Worm (Caenorhabditis elegans) whole organism, L2 larva: ENCODE data around the gene T16G1.6.
A peak's percentile ranks its signal among the peaks of the same experiment; 100 is the strongest.

Experiments
- C34F6.9 ChIP-seq: fragments of 150-350 bp; optimal IDR thresholded peaks from 2 replicates; lab custom pipeline; 2014; ENCODE audit warnings: missing biosample characterization, missing genetic modification characterization
- F13H6.1 ChIP-seq: sonication (generic microtip); optimal IDR thresholded peaks from 2 replicates; lab custom pipeline; 2016; ENCODE audit warnings: missing genetic modification characterization, missing compliant biosample characterization
- R02D3.7 ChIP-seq: fragments of 150-350 bp; optimal IDR thresholded peaks from 2 replicates; lab custom pipeline; 2014; ENCODE audit warnings: missing biosample characterization, missing genetic modification characterization
- Y55F3AM.14 ChIP-seq: fragments of 200-800 bp; sonication (Bioruptor generic); optimal IDR thresholded peaks from 2 replicates; lab custom pipeline; 2018; ENCODE audit warnings: mild to moderate bottlenecking, missing genetic modification characterization, missing compliant biosample characterization
- ZK546.5 ChIP-seq: sonication (generic microtip); optimal IDR thresholded peaks from 2 replicates; lab custom pipeline; 2017; ENCODE audit warnings: missing biosample characterization, missing genetic modification characterization
- alr-1 ChIP-seq: fragments of 150-350 bp; optimal IDR thresholded peaks from 2 replicates; lab custom pipeline; 2014; ENCODE audit warnings: missing biosample characterization, missing genetic modification characterization
- aly-2 ChIP-seq: fragments of 150-350 bp; optimal IDR thresholded peaks from 2 replicates; lab custom pipeline; 2014; ENCODE audit warnings: missing biosample characterization, missing genetic modification characterization
- ama-1 ChIP-seq: fragments of 150-350 bp; optimal IDR thresholded peaks from 2 replicates; lab custom pipeline; 2018; ENCODE audit warnings: inconsistent platforms
- blmp-1 ChIP-seq: sonication (generic microtip); optimal IDR thresholded peaks from 2 replicates; lab custom pipeline; 2017; ENCODE audit warnings: missing genetic modification characterization, mild to moderate bottlenecking, missing compliant biosample characterization, antibody characterized with exemption, moderate library complexity; ENCODE audit not compliant: insufficient read depth
- ceh-16 ChIP-seq: fragments of 150-350 bp; optimal IDR thresholded peaks from 2 replicates; lab custom pipeline; 2014; ENCODE audit warnings: missing biosample characterization, missing genetic modification characterization
- ceh-82 ChIP-seq: fragments of 150-350 bp; optimal IDR thresholded peaks from 2 replicates; lab custom pipeline; 2014; ENCODE audit warnings: missing biosample characterization, missing genetic modification characterization
- crh-2 ChIP-seq: sonication (generic microtip); optimal IDR thresholded peaks from 2 replicates; lab custom pipeline; 2017; ENCODE audit warnings: missing biosample characterization, missing genetic modification characterization
- dmd-4 ChIP-seq: sonication (generic microtip); optimal IDR thresholded peaks from 2 replicates; lab custom pipeline; 2017; ENCODE audit warnings: missing biosample characterization, missing genetic modification characterization
- egl-27 ChIP-seq: sonication (generic microtip); optimal IDR thresholded peaks from 3 replicates; lab custom pipeline; 2017; ENCODE audit warnings: missing biosample characterization, missing genetic modification reagents, missing genetic modification characterization
- fos-1 ChIP-seq: fragments of 150-350 bp; optimal IDR thresholded peaks from 2 replicates; lab custom pipeline; 2014; ENCODE audit warnings: missing biosample characterization, missing genetic modification characterization
- lin-11 ChIP-seq: fragments of 150-350 bp; sonication (generic microtip); optimal IDR thresholded peaks from 2 replicates; lab custom pipeline; 2014; ENCODE audit warnings: missing biosample characterization, missing genetic modification characterization, inconsistent platforms, mixed read lengths
- lin-13 ChIP-seq: fragments of 150-350 bp; optimal IDR thresholded peaks from 2 replicates; lab custom pipeline; 2014; ENCODE audit warnings: missing biosample characterization, missing genetic modification reagents, missing genetic modification characterization
- lin-39 ChIP-seq: fragments of 150-350 bp; optimal IDR thresholded peaks from 2 replicates; lab custom pipeline; 2014; ENCODE audit warnings: missing biosample characterization, missing genetic modification reagents, missing genetic modification characterization
- lsy-2 ChIP-seq, 2 experiments: fragments of 150-350 bp in 1 of 2; sonication (generic microtip) in 1 of 2; optimal IDR thresholded peaks; 2 replicates each; lab custom pipeline; 2014 to 2017; ENCODE audit warnings: missing biosample characterization in 2 of 2, missing genetic modification characterization in 2 of 2
- mbf-1 ChIP-seq: sonication (generic microtip); optimal IDR thresholded peaks from 2 replicates; lab custom pipeline; 2017; ENCODE audit warnings: missing biosample characterization, missing genetic modification characterization
- mdl-1 ChIP-seq, 2 experiments: fragments of 150-350 bp in 1 of 2; sonication (generic microtip) in 1 of 2; optimal IDR thresholded peaks; 2 replicates each; lab custom pipeline; 2017; ENCODE audit warnings: missing biosample characterization in 2 of 2, missing genetic modification characterization in 2 of 2
- nhr-10 ChIP-seq: sonication (generic microtip); optimal IDR thresholded peaks from 2 replicates; lab custom pipeline; 2017; ENCODE audit warnings: missing biosample characterization, missing genetic modification characterization
- nhr-11 ChIP-seq: fragments of 150-350 bp; optimal IDR thresholded peaks from 2 replicates; lab custom pipeline; 2014; ENCODE audit warnings: missing biosample characterization, missing genetic modification characterization
- nhr-12 ChIP-seq: fragments of 150-350 bp; optimal IDR thresholded peaks from 2 replicates; lab custom pipeline; 2014; ENCODE audit warnings: missing biosample characterization, missing genetic modification characterization
- nhr-129 ChIP-seq: fragments of 150-350 bp; optimal IDR thresholded peaks from 2 replicates; lab custom pipeline; 2014; ENCODE audit warnings: missing biosample characterization, missing genetic modification characterization
- nhr-23 ChIP-seq: fragments of 150-350 bp; optimal IDR thresholded peaks from 2 replicates; lab custom pipeline; 2014; ENCODE audit warnings: missing biosample characterization, missing genetic modification reagents, missing genetic modification characterization
- nhr-237 ChIP-seq: fragments of 150-350 bp; optimal IDR thresholded peaks from 2 replicates; lab custom pipeline; 2014; ENCODE audit warnings: missing biosample characterization, missing genetic modification characterization
- nhr-6 ChIP-seq: fragments of 150-350 bp; optimal IDR thresholded peaks from 2 replicates; lab custom pipeline; 2014; ENCODE audit warnings: missing biosample characterization, missing genetic modification characterization
- nhr-77 ChIP-seq: fragments of 150-350 bp; optimal IDR thresholded peaks from 2 replicates; lab custom pipeline; 2014; ENCODE audit warnings: missing biosample characterization, missing genetic modification characterization
- peb-1 ChIP-seq: fragments of 150-350 bp; optimal IDR thresholded peaks from 2 replicates; lab custom pipeline; 2014; ENCODE audit warnings: missing biosample characterization, missing genetic modification characterization
- sem-4 ChIP-seq: fragments of 150-350 bp; optimal IDR thresholded peaks from 2 replicates; lab custom pipeline; 2014; ENCODE audit warnings: missing biosample characterization, missing genetic modification reagents, missing genetic modification characterization
- sma-3 ChIP-seq: sonication (generic microtip); optimal IDR thresholded peaks from 2 replicates; lab custom pipeline; 2016; ENCODE audit warnings: missing genetic modification reagents, missing genetic modification characterization, missing compliant biosample characterization
- sma-9 ChIP-seq, 2 experiments: fragments of 150-350 bp in 1 of 2; sonication (generic microtip) in 1 of 2; optimal IDR thresholded peaks; 2 replicates each; lab custom pipeline; 2014 to 2016; ENCODE audit warnings: missing genetic modification characterization in 2 of 2, mild to moderate bottlenecking in 1 of 2, missing biosample characterization in 1 of 2, missing compliant biosample characterization in 1 of 2, missing genetic modification reagents in 1 of 2, moderate library complexity in 1 of 2
- snpc-4 ChIP-seq: fragments of 150-350 bp; optimal IDR thresholded peaks from 2 replicates; lab custom pipeline; 2014; ENCODE audit warnings: missing biosample characterization, missing genetic modification characterization
- unc-55 ChIP-seq: fragments of 150-350 bp; sonication (generic microtip); optimal IDR thresholded peaks from 3 replicates; lab custom pipeline; 2014; ENCODE audit warnings: missing biosample characterization, missing genetic modification reagents, missing genetic modification characterization
- zag-1 ChIP-seq: fragments of 150-350 bp; optimal IDR thresholded peaks from 2 replicates; lab custom pipeline; 2014; ENCODE audit warnings: missing biosample characterization, missing genetic modification characterization
- ztf-1 ChIP-seq: fragments of 200-800 bp; sonication (Bioruptor generic); conservative IDR thresholded peaks from 2 replicates; pipeline ENCODE4 v1.3.6; 2022; ENCODE audit warnings: missing genetic modification characterization, missing compliant biosample characterization
- ztf-4 ChIP-seq: fragments of 150-350 bp; optimal IDR thresholded peaks from 2 replicates; lab custom pipeline; 2014; ENCODE audit warnings: missing biosample characterization, missing genetic modification characterization

Gene T16G1.6

DNA sequence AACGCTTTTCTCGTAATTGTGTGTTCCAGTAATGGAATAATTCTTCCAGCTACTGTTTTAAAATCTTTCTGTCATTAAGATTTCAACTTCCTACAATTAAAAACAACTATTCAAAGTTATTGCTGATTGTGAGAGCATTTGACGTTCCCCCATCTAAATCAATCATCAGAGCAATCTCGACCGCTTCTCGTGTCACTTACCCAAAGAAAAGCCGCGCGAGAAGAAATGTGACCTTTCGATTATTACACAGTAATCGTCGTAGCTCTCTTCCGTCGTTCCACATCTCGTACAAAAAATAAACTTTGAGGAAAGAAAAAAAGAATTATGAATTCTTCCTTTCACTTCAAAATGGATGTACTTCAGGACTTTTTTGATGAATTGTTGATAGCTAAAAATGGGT is 29.5 kb downstream of the T16G1.6 start:
- no peak for TF ChIP-seq nhr-10
- no peak for TF ChIP-seq crh-2 (tag; lab: Kevin White, UChicago)
- TF ChIP-seq C34F6.9 (tag; lab: Kevin White, UChicago): no peak
- TF ChIP-seq ama-1 (lab: Kevin White, UChicago): no peak
- TF ChIP-seq sem-4 (tag; lab: Kevin White, UChicago): no peak
- TF ChIP-seq, all 48 proteins: peak for 0

DNA sequence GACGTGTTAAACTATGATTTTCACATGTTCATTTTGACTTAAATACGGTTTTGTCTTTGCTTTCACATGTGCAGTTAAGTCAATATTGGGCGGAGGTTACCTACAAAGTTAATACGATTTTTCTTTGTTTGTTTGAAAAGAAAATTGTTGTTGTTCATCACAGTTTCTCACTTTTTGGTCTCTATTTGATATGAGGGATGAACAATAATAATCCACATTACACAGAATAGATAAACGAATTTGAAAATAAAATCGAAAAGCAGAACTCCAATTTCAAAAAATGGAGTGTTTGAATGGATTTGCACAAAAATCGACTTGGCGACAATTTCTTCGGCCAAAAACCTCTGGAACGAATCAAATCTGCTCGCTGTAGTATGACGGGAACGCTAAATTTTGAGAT is 30.2 kb downstream of the T16G1.6 start, which contains the start of gene ttr-29:
Gene ttr-29 (minus strand): TSS at position 101 of the 400 bp plus-strand sequence.
- TF ChIP-seq mdl-1 (tag; optimal IDR thresholded peaks at IDR 0.05; lab: Kevin White, UChicago): no peak
- TF ChIP-seq unc-55 (GFP tag; lab: Kevin White, UChicago): no peak
- TF ChIP-seq C34F6.9 (tag; lab: Kevin White, UChicago): no peak
- no peak for TF ChIP-seq nhr-6
- TF ChIP-seq nhr-23 (tag; lab: Kevin White, UChicago): no peak
- TF ChIP-seq mbf-1 (tag; lab: Kevin White, UChicago): no peak
- TF ChIP-seq ceh-16 (tag; lab: Kevin White, UChicago): no peak
- no peak for TF ChIP-seq sma-9 (GFP tag; optimal IDR thresholded peaks at IDR 0.05; lab: Kevin White, UChicago)
- TF ChIP-seq sma-9 (tag; optimal IDR thresholded peaks at IDR 0.05; lab: Kevin White, UChicago): no peak
- no peak for TF ChIP-seq nhr-12 (tag; lab: Kevin White, UChicago)
- no peak for TF ChIP-seq nhr-237 (tag; lab: Kevin White, UChicago)
- no peak for TF ChIP-seq ztf-1 (GFP tag; lab: Robert Waterston, UW)
- TF ChIP-seq alr-1 (tag; lab: Kevin White, UChicago): no peak
- no peak for TF ChIP-seq lsy-2 (tag; optimal IDR thresholded peaks at IDR 0.05; lab: Kevin White, UChicago)
- TF ChIP-seq ceh-82 (tag; lab: Kevin White, UChicago): no peak
- no peak for TF ChIP-seq snpc-4 (tag; lab: Kevin White, UChicago)
- TF ChIP-seq dmd-4 (tag; lab: Kevin White, UChicago): no peak
- TF ChIP-seq peb-1 (tag; lab: Kevin White, UChicago): no peak

- no peak for TF ChIP-seq unc-55 (GFP tag; lab: Kevin White, UChicago)
- no peak for TF ChIP-seq ZK546.5 (tag; lab: Kevin White, UChicago)
- no peak for TF ChIP-seq egl-27 (tag; lab: Kevin White, UChicago)
- TF ChIP-seq aly-2 (tag; lab: Kevin White, UChicago): no peak
- no peak for TF ChIP-seq ceh-16 (tag; lab: Kevin White, UChicago)
- TF ChIP-seq ztf-1 (GFP tag; lab: Robert Waterston, UW): no peak
- no peak for TF ChIP-seq dmd-4 (tag; lab: Kevin White, UChicago)
- no peak for TF ChIP-seq mdl-1 (tag; optimal IDR thresholded peaks at IDR 0.05; lab: Kevin White, UChicago)
- TF ChIP-seq fos-1 (tag; lab: Kevin White, UChicago): no peak
- TF ChIP-seq sma-3: no peak
These were observed 31.9 kb downstream of the T16G1.6 start, which contains the start of gene ttr-28 for ce11 chrV:12905074-12905473. Gene ttr-28, minus strand, starts transcription at chrV:12905174.

- peak; percentile 21 for TF ChIP-seq sma-9 (GFP tag; optimal IDR thresholded peaks at IDR 0.05; lab: Kevin White, UChicago)
- TF ChIP-seq sma-9 (tag; optimal IDR thresholded peaks at IDR 0.05; lab: Kevin White, UChicago): no peak
- no peak for TF ChIP-seq zag-1 (tag; lab: Kevin White, UChicago)
- peak; percentile 67 for TF ChIP-seq F13H6.1 (tag; lab: Kevin White, UChicago)
- TF ChIP-seq lin-13 (GFP tag; lab: Kevin White, UChicago): no peak
- no peak for TF ChIP-seq blmp-1
- TF ChIP-seq nhr-237 (tag; lab: Kevin White, UChicago): no peak
- TF ChIP-seq snpc-4 (tag; lab: Kevin White, UChicago): no peak
- TF ChIP-seq lin-39 (tag; lab: Kevin White, UChicago): no peak
- no peak for TF ChIP-seq Y55F3AM.14 (GFP tag; lab: Kevin White, UChicago)
- no peak for TF ChIP-seq fos-1 (tag; lab: Kevin White, UChicago)
- no peak for TF ChIP-seq R02D3.7 (tag; lab: Kevin White, UChicago)
- TF ChIP-seq, all 48 proteins: peak for 2
These were observed 32.9 kb downstream of the T16G1.6 start, which contains the start of gene ttr-27 for ce11 chrV:12904054-12904453. Gene ttr-27, minus strand, starts transcription at chrV:12904098.

ce11 chrV:12901301-12901700 is 35.7 kb downstream of the T16G1.6 start:
- TF ChIP-seq lin-39 (tag; lab: Kevin White, UChicago) (no peak), nhr-129 (tag; lab: Kevin White, UChicago) (no peak), lsy-2 (tag; optimal IDR thresholded peaks at IDR 0.05; lab: Kevin White, UChicago) (no peak), sem-4 (tag; lab: Kevin White, UChicago) (no peak), ama-1 (lab: Kevin White, UChicago) (no peak), nhr-23 (tag; lab: Kevin White, UChicago) (no peak), nhr-10 (no peak), lin-11 (tag; lab: Kevin White, UChicago) (no peak), ztf-4 (tag; lab: Kevin White, UChicago) (no peak), lin-13 (GFP tag; lab: Kevin White, UChicago) (no peak), blmp-1 (no peak), F13H6.1 (tag; lab: Kevin White, UChicago) (no peak), mdl-1 (tag; optimal IDR thresholded peaks at IDR 0.05; lab: Kevin White, UChicago) (no peak), nhr-77 (tag; lab: Kevin White, UChicago) (no peak), fos-1 (tag; lab: Kevin White, UChicago) (no peak), ZK546.5 (tag; lab: Kevin White, UChicago) (no peak), nhr-11 (tag; lab: Kevin White, UChicago) (no peak)
